Fruit fly (Drosophila melanogaster) Kc167 (cell line): ENCODE data around the gene CG1572.

Experiments
- Myc ChIP-seq: fragments of >200 bp; optimal IDR thresholded peaks from 2 replicates; lab custom pipeline; 2017; ENCODE audit warnings: missing external identifiers
- Sin3A ChIP-seq: fragments of >200 bp; optimal IDR thresholded peaks from 2 replicates; lab custom pipeline; 2018; ENCODE audit warnings: missing external identifiers
- h ChIP-seq: fragments of >200 bp; optimal IDR thresholded peaks from 3 replicates; lab custom pipeline; 2018; ENCODE audit warnings: missing external identifiers
- insv ChIP-seq: fragments of >200 bp; optimal IDR thresholded peaks from 3 replicates; lab custom pipeline; 2018; ENCODE audit warnings: missing external identifiers
- psq ChIP-seq: fragments of >200 bp; optimal IDR thresholded peaks from 2 replicates; lab custom pipeline; 2017; ENCODE audit warnings: missing external identifiers
- ttk ChIP-seq: sonication (Bioruptor generic); optimal IDR thresholded peaks from 2 replicates; lab custom pipeline; 2017; ENCODE audit warnings: missing external identifiers

dm6 chrX:11601408-11601807 lies 43.0 kb upstream of the CG1572 start:
- no peak for TF ChIP-seq psq (lab: Kevin White, UChicago)
- TF ChIP-seq h (lab: Kevin White, UChicago): no peak
- TF ChIP-seq Myc (lab: Kevin White, UChicago): no peak
- TF ChIP-seq insv: no peak
- no peak for TF ChIP-seq ttk (lab: Kevin White, UChicago)
- TF ChIP-seq Sin3A: no peak
